Worm (Caenorhabditis elegans) whole organism, young adult: ENCODE results near the gene C47D2.1.
A peak's percentile ranks its signal among the peaks of the same experiment; 100 is the strongest.

ENCODE experiments used
- B0019.2 ChIP-seq: fragments of 200-800 bp; sonication (Bioruptor generic); conservative IDR thresholded peaks from 2 replicates; pipeline ENCODE4 v1.3.6; 2022; ENCODE audit warnings: missing genetic modification reagents, missing genetic modification characterization, missing compliant biosample characterization
- B0035.1 ChIP-seq: sonication (generic microtip); optimal IDR thresholded peaks from 2 replicates; lab custom pipeline; 2016; ENCODE audit warnings: missing genetic modification characterization, mild to moderate bottlenecking, missing compliant biosample characterization, missing genotype, missing genetic modification reagents
- F23B12.7 ChIP-seq: sonication (generic microtip); optimal IDR thresholded peaks from 2 replicates; lab custom pipeline; 2017; ENCODE audit warnings: missing genetic modification characterization, mild to moderate bottlenecking, missing compliant biosample characterization, antibody characterized with exemption, moderate library complexity; ENCODE audit not compliant: insufficient read depth
- F33H1.4 ChIP-seq: fragments of 200-800 bp; sonication (Bioruptor generic); IDR thresholded peaks from 2 replicates; pipeline ENCODE4 v1.3.6; 2022; ENCODE audit warnings: missing genetic modification reagents, missing genetic modification characterization, missing compliant biosample characterization
- F57C9.4 ChIP-seq: sonication (generic microtip); optimal IDR thresholded peaks from 2 replicates; lab custom pipeline; 2017; ENCODE audit warnings: mild to moderate bottlenecking, missing genetic modification characterization, missing compliant biosample characterization
- attf-3 ChIP-seq: fragments of 200-800 bp; sonication (Bioruptor generic); conservative IDR thresholded peaks from 2 replicates; pipeline ENCODE4 v1.3.6; 2022; ENCODE audit warnings: missing genetic modification reagents, missing genetic modification characterization, missing compliant biosample characterization
- cebp-1 ChIP-seq, 2 experiments: fragments of 200-800 bp in 1 of 2; sonication (Bioruptor generic) in 1 of 2; sonication (generic microtip) in 1 of 2; IDR thresholded peaks in 1 of 2; optimal IDR thresholded peaks in 1 of 2; 2 replicates each; pipeline versions ENCODE4 v1.3.6 to Lab custom; 2017 to 2022; ENCODE audit warnings: missing compliant biosample characterization in 2 of 2, missing genetic modification characterization in 2 of 2, mild to moderate bottlenecking in 1 of 2, missing genetic modification reagents in 1 of 2, moderate library complexity in 1 of 2
- ceh-58 ChIP-seq: fragments of 200-800 bp; sonication (Bioruptor generic); IDR thresholded peaks from 2 replicates; pipeline ENCODE4 v1.3.6; 2022; ENCODE audit warnings: missing genetic modification characterization, missing compliant biosample characterization
- ceh-91 ChIP-seq: fragments of 200-800 bp; sonication (Bioruptor generic); IDR thresholded peaks from 2 replicates; pipeline ENCODE4 v1.3.6; 2022; ENCODE audit warnings: missing genetic modification reagents, missing genetic modification characterization, missing compliant biosample characterization
- egl-18 ChIP-seq: fragments of 200-800 bp; sonication (Bioruptor generic); IDR thresholded peaks from 2 replicates; pipeline ENCODE4 v1.3.6; 2022; ENCODE audit warnings: missing genetic modification reagents, missing genetic modification characterization, missing compliant biosample characterization
- egrh-3 ChIP-seq: fragments of 200-800 bp; sonication (Bioruptor generic); IDR thresholded peaks from 2 replicates; pipeline ENCODE4 v1.3.6; 2022; ENCODE audit warnings: missing genetic modification reagents, missing genetic modification characterization, missing compliant biosample characterization
- ekl-4 ChIP-seq: fragments of 200-800 bp; sonication (Bioruptor generic); IDR thresholded peaks from 2 replicates; pipeline ENCODE4 v1.3.6; 2022; ENCODE audit warnings: missing genetic modification reagents, missing genetic modification characterization, missing compliant biosample characterization
- hmg-1.2 ChIP-seq: fragments of 200-800 bp; sonication (Bioruptor generic); IDR thresholded peaks from 2 replicates; pipeline ENCODE4 v1.3.6; 2022; ENCODE audit warnings: missing genetic modification reagents, missing genetic modification characterization, missing compliant biosample characterization
- hrde-1 ChIP-seq: sonication (generic microtip); optimal IDR thresholded peaks from 2 replicates; lab custom pipeline; 2016; ENCODE audit warnings: missing genetic modification characterization, mild to moderate bottlenecking, missing compliant biosample characterization, moderate library complexity, missing genotype, missing genetic modification reagents, borderline replicate concordance
- let-607 ChIP-seq, 2 experiments: fragments of 200-800 bp in 1 of 2; sonication (Bioruptor generic) in 1 of 2; sonication (generic microtip) in 1 of 2; optimal IDR thresholded peaks; 2 replicates each; lab custom pipeline; 2016 to 2018; ENCODE audit warnings: mild to moderate bottlenecking in 2 of 2, missing compliant biosample characterization in 2 of 2, missing genetic modification characterization in 2 of 2, moderate library complexity in 2 of 2, missing genotype in 1 of 2
- lir-1 ChIP-seq: fragments of 200-800 bp; sonication (Bioruptor generic); conservative IDR thresholded peaks from 2 replicates; pipeline ENCODE4 v1.3.6; 2022; ENCODE audit warnings: missing genetic modification reagents, missing genetic modification characterization, missing compliant biosample characterization
- lsy-27 ChIP-seq: sonication (generic microtip); optimal IDR thresholded peaks from 2 replicates; lab custom pipeline; 2017; ENCODE audit warnings: missing genetic modification characterization, mild to moderate bottlenecking, missing compliant biosample characterization, antibody characterized with exemption, missing genotype, borderline replicate concordance; ENCODE audit not compliant: insufficient read depth
- madf-3 ChIP-seq: fragments of 200-800 bp; sonication (Bioruptor generic); IDR thresholded peaks from 2 replicates; pipeline ENCODE4 v1.3.6; 2022; ENCODE audit warnings: missing genetic modification reagents, missing genetic modification characterization, missing compliant biosample characterization
- mel-28 ChIP-seq: sonication (generic microtip); optimal IDR thresholded peaks from 2 replicates; lab custom pipeline; 2016; ENCODE audit warnings: borderline replicate concordance, mild to moderate bottlenecking, missing genetic modification characterization, missing compliant biosample characterization
- nfya-1 ChIP-seq: sonication (generic microtip); optimal IDR thresholded peaks from 2 replicates; lab custom pipeline; 2017; ENCODE audit warnings: antibody characterized with exemption, missing compliant biosample characterization, missing genetic modification characterization, borderline replicate concordance; ENCODE audit not compliant: insufficient read depth
- nfyb-1 ChIP-seq: fragments of 200-800 bp; sonication (Bioruptor generic); IDR thresholded peaks from 2 replicates; pipeline ENCODE4 v1.3.6; 2022; ENCODE audit warnings: missing genetic modification reagents, missing genetic modification characterization, missing compliant biosample characterization
- nhr-120 ChIP-seq: fragments of 200-800 bp; sonication (Bioruptor generic); IDR thresholded peaks from 2 replicates; pipeline ENCODE4 v1.3.6; 2022; ENCODE audit warnings: missing genetic modification characterization, missing compliant biosample characterization
- nhr-80 ChIP-seq: sonication (generic microtip); optimal IDR thresholded peaks from 2 replicates; lab custom pipeline; 2016; ENCODE audit warnings: missing genetic modification characterization, missing compliant biosample characterization
- somi-1 ChIP-seq: fragments of 200-800 bp; sonication (Bioruptor generic); optimal IDR thresholded peaks from 2 replicates; lab custom pipeline; 2018; ENCODE audit warnings: mild to moderate bottlenecking, missing genetic modification characterization, missing compliant biosample characterization
- tbp1 ChIP-seq: fragments of 200-800 bp; sonication (Bioruptor generic); optimal IDR thresholded peaks from 2 replicates; lab custom pipeline; 2018; ENCODE audit warnings: mild to moderate bottlenecking, missing genetic modification characterization, missing compliant biosample characterization
- zfh-2 ChIP-seq: fragments of 200-800 bp; sonication (Bioruptor generic); conservative IDR thresholded peaks from 2 replicates; pipeline ENCODE4 v1.3.6; 2022; ENCODE audit warnings: missing genetic modification reagents, missing genetic modification characterization, missing compliant biosample characterization
- ztf-18 ChIP-seq: sonication (generic microtip); optimal IDR thresholded peaks from 2 replicates; lab custom pipeline; 2016; ENCODE audit warnings: missing genotype, mild to moderate bottlenecking, missing genetic modification characterization, missing compliant biosample characterization
- ztf-25 ChIP-seq: fragments of 200-800 bp; sonication (Bioruptor generic); IDR thresholded peaks from 2 replicates; pipeline ENCODE4 v1.3.6; 2022; ENCODE audit warnings: missing genetic modification reagents, missing genetic modification characterization, missing compliant biosample characterization
- ztf-28 ChIP-seq: fragments of 200-800 bp; sonication (Bioruptor generic); IDR thresholded peaks from 2 replicates; pipeline ENCODE4 v1.3.6; 2022; ENCODE audit warnings: missing genetic modification reagents, missing genetic modification characterization, missing compliant biosample characterization

C47D2.1 gene

DNA sequence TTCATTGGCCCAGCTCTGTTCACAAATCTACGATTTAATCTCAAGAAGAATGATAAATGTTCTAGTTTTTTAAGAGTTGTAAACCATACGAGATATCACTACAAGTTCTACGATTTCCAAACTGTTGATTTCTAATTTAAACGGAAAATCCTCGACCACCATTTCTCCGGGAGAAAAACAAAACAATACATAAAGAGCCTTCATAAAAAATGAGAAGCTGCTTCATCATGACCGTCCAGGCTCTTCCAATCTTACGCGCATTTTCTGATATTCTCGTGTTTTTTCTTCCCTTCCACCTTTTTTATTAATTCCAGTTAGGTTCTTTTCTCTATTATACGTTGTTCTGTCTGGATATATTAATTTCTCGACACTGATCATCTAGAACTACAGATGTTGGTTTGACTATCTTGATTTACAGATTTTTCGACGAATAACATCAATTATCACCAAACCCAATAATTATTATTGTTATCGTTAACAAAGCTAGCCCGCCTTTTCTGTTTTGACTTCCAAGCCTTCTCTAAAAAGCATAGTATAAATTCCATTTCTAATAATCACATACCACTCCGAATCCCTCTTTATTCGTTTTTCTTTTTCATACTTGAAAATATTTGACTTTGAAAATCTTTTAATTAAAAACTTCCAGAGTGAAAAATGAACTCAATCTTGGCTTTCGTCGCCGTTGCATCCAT, at the start of gene C47D2.1:
C47D2.1 (plus strand) TSS at position 642 of the 692 bp plus-strand sequence.
- TF ChIP-seq lir-1 (no peak), nfya-1 (no peak), hrde-1 (tag; lab: Kevin White, UChicago) (no peak), madf-3 (no peak), mel-28 (tag; lab: Kevin White, UChicago) (no peak)

DNA sequence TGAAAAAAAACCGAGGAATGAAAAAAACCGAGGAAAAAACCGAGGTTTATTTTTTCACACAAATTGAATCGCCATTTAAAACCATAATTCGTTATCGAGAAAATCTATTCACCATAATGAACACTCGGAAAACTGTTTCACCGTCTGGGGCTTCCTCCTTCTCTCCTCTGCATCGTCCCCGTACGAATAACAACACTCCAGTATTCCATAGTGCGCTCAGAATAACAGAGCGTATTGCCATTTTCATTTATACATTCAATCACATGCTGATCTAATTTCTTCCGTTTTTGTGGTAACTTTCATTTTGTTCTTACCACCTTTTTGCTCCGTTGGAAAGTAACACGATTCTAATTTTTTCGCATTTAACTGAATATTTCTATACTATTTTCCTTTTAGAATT, 45.3 kb upstream of the C47D2.1 start, which contains the start of gene C17H11.2:
C17H11.2 (plus strand) TSS at position 397 of the 400 bp plus-strand sequence.
- TF ChIP-seq attf-3 (GFP tag; lab: Robert Waterston, UW): peak; percentile 69
- no peak for TF ChIP-seq nfyb-1
- peak; percentile 23; the same call in 1 of the 2 replicates for TF ChIP-seq hmg-1.2 (GFP tag; lab: Robert Waterston, UW)
- TF ChIP-seq ztf-28: no peak
- TF ChIP-seq, all 124 proteins: peak for 2

DNA sequence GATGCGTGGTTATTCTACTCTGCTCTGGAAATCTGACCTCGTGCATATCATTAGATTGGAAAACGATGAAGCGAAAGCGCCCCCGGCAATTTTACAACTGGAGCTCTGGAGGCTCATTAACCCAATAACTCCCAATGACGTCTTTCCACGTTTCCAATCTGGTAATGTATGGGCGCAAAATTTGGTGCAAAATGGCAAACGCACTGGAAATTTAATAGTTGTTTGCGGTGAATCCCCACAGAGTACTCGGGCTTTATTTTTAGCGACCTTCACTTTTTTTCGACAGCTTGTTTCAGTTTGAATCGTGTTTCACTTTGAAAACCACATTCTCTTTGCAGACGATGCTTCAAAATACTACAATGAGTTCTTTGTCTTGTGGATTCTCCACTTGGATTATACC, 41.3 kb upstream of the C47D2.1 start, which contains the start of gene C17H11.1:
C17H11.1 (plus strand) TSS at position 301 of the 400 bp plus-strand sequence.
- TF ChIP-seq ceh-58 (GFP tag; lab: Robert Waterston, UW) (no peak), zfh-2 (no peak), lsy-27 (tag; lab: Kevin White, UChicago) (no peak)

DNA sequence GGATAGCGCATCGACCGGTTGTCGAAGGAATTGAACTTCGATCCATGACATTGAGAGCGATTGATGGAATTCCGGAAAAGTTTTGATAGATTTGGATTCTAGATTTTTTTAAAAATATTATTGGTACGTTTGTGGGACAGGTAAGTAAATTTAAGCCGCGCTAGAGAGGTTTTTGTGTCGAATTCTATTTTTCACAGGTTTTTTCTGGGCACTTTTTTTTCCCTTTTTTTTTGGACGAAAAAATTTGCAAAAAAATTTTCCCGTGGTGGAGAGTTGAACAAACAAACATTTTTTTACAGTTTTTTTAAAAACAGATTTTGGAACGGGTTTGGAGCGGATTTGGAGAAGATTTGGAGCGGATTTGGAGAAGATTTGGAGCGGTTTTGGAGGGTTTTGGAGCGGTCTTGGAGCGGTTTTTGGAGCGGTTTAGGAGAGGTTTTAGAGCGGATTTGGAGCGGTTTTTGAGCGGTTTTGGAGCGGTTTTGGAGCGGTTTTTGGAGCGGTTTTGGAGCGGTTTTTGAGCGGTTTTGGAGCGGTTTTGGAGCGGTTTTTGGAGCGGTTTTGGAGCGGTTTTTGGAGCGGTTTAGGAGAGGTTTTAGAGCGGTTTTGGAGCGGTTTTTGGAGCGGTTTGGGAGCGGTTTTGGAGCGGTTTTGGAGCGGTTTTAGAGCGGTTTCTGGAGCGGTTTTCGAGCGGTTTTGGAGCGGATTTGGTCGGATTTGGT, 33.1 kb upstream of the C47D2.1 start, which contains the start of gene C17H11.4:
C17H11.4 (minus strand) TSS at position 51 of the 722 bp plus-strand sequence.
- peak; percentile 33; the same call in 1 of the 2 replicates for TF ChIP-seq ekl-4 (GFP tag; lab: Robert Waterston, UW)
- peak; percentile 67; the same call in 1 of the 2 replicates for TF ChIP-seq nhr-120 (GFP tag; lab: Robert Waterston, UW)
- peak; percentile 94 for TF ChIP-seq egrh-3 (GFP tag; lab: Robert Waterston, UW)
- TF ChIP-seq ceh-91 (GFP tag; lab: Robert Waterston, UW): peak; percentile 62; the same call in 1 of the 2 replicates
- TF ChIP-seq F33H1.4 (GFP tag; lab: Robert Waterston, UW): peak; percentile 31; the same call in 1 of the 2 replicates
- TF ChIP-seq ztf-25 (GFP tag; lab: Robert Waterston, UW): 0 out of 2 replicates have a peak, but pooled peaks have one; percentile 36
- TF ChIP-seq zfh-2: peak; percentile 68
- 0 out of 2 replicates have a peak, but pooled peaks have one; percentile 9 for TF ChIP-seq egl-18 (GFP tag; lab: Robert Waterston, UW)
- TF ChIP-seq madf-3: peak; percentile 60; the same call in 1 of the 2 replicates
- peak; percentile 44; the same call in 1 of the 2 replicates for TF ChIP-seq B0019.2 (GFP tag; lab: Robert Waterston, UW)
- 0 out of 2 replicates have a peak, but pooled peaks have one; percentile 4 for TF ChIP-seq ceh-58 (GFP tag; lab: Robert Waterston, UW)
- TF ChIP-seq nfyb-1: peak; percentile 67

DNA sequence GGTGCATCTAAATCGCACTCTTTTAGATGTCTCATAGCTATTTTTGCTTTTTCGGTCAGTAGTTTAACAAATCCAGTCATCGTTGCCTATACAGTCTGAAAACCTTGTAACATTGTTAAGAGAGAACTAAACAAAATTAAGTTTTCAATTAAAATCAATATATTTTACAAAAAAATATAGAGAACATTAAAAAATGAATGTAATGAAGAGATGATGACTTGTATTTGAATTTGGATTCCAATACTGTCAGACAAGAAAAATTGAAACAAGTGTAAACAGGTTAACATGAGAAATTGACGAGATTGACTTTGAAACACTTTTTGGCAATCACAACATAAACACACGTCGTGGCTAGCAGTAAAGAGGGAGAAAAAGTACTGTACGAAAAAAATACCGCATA, 29.8 kb upstream of the C47D2.1 start, which contains the start of gene C17H11.5:
C17H11.5 (minus strand) TSS at position 101 of the 400 bp plus-strand sequence.
- TF ChIP-seq F23B12.7 (tag; lab: Kevin White, UChicago): no peak
- no peak for TF ChIP-seq F57C9.4 (tag; lab: Kevin White, UChicago)
- no peak for TF ChIP-seq somi-1 (GFP tag; lab: Kevin White, UChicago)
- TF ChIP-seq ztf-18 (tag; lab: Kevin White, UChicago): no peak

DNA sequence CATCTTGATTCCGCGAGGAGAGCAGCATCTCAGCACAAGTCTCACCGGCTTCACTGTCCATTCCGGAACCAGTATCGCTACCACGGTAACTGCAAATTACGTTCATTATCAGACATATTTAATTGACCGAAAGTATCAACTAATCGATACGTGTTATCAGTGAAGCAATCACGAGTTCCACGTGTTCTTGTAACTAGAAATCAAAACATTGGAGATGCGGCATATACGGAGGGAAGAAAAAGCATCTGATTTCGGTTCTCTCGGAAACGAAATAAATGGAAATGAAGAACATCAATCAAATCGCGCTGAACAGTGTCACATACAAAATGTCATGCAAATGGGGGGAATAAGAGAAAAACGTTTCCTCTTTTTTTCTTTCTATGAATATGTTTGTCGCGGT, 21.7 kb upstream of the C47D2.1 start:
- TF ChIP-seq tbp1: peak; percentile 7
- TF ChIP-seq somi-1 (GFP tag; lab: Kevin White, UChicago): no peak
- TF ChIP-seq nhr-80: peak; percentile 59
- peak; percentile 53 to 65 for TF ChIP-seq let-607 (tag; optimal IDR thresholded peaks at IDR 0.05; lab: Kevin White, UChicago)
- TF ChIP-seq B0035.1 (tag; lab: Kevin White, UChicago): no peak
- TF ChIP-seq cebp-1 (GFP tag; IDR thresholded peaks at IDR 0.05; lab: Robert Waterston, UW): no peak
- TF ChIP-seq cebp-1 (tag; optimal IDR thresholded peaks at IDR 0.05; lab: Kevin White, UChicago): peak; percentile 16
- TF ChIP-seq attf-3 (GFP tag; lab: Robert Waterston, UW): no peak
